Fruit fly (Drosophila melanogaster) whole organism, embryonic: ENCODE measurements around the gene ct.

ENCODE experiments used
- Antp ChIP-seq: fragments of 200-800 bp; sonication (Bioruptor generic); optimal IDR thresholded peaks from 3 replicates; lab custom pipeline; 2016; ENCODE audit warnings: missing biosample characterization, missing genetic modification characterization
- Atf6 ChIP-seq: fragments of 200-800 bp; sonication (Bioruptor generic); IDR thresholded peaks from 2 replicates; pipeline ENCODE4 v1.3.6; 2022; ENCODE audit warnings: missing biosample characterization, missing genetic modification characterization
- B-H1 ChIP-seq: fragments of 200-800 bp; sonication (Bioruptor generic); IDR thresholded peaks from 3 replicates; pipeline ENCODE4 v1.3.6; 2022; ENCODE audit warnings: missing biosample characterization, missing genetic modification characterization
- B-H2 ChIP-seq: fragments of 200-800 bp; sonication (Bioruptor generic); optimal IDR thresholded peaks from 2 replicates; lab custom pipeline; 2018; ENCODE audit warnings: missing biosample characterization, mild to moderate bottlenecking, missing genetic modification characterization
- CG11456 ChIP-seq: fragments of 200-800 bp; sonication (Bioruptor generic); IDR thresholded peaks from 3 replicates; pipeline ENCODE4 v1.3.6; 2022; ENCODE audit warnings: missing biosample characterization, missing genetic modification characterization
- CG11504 ChIP-seq: fragments of 200-800 bp; sonication (Bioruptor generic); optimal IDR thresholded peaks from 3 replicates; lab custom pipeline; 2019; ENCODE audit warnings: missing biosample characterization, mild to moderate bottlenecking, missing genetic modification characterization, moderate library complexity
- CG12071 ChIP-seq: fragments of 200-800 bp; sonication (Bioruptor generic); optimal IDR thresholded peaks from 3 replicates; lab custom pipeline; 2018; ENCODE audit warnings: missing biosample characterization, mild to moderate bottlenecking, missing genetic modification characterization
- CG12155 ChIP-seq: fragments of 200-800 bp; sonication (Bioruptor generic); optimal IDR thresholded peaks from 3 replicates; lab custom pipeline; 2016; ENCODE audit warnings: missing biosample characterization, missing genetic modification characterization
- CG13296 ChIP-seq: fragments of 200-800 bp; sonication (Bioruptor generic); optimal IDR thresholded peaks from 3 replicates; lab custom pipeline; 2018; ENCODE audit warnings: missing biosample characterization, mild to moderate bottlenecking, missing genetic modification characterization
- CG14050 ChIP-seq: fragments of 200-800 bp; sonication (Bioruptor generic); IDR thresholded peaks from 3 replicates; pipeline ENCODE4 v1.3.6; 2022; ENCODE audit warnings: missing biosample characterization, missing genetic modification characterization
- CG14441 ChIP-seq: fragments of 200-800 bp; sonication (Bioruptor generic); IDR thresholded peaks from 2 replicates; pipeline ENCODE4 v1.3.6; 2022; ENCODE audit warnings: missing biosample characterization, missing genetic modification characterization
- CG15514 ChIP-seq: fragments of 200-800 bp; sonication (Bioruptor generic); optimal IDR thresholded peaks from 3 replicates; lab custom pipeline; 2017; ENCODE audit warnings: missing biosample characterization, missing genetic modification characterization, mild to moderate bottlenecking, moderate library complexity, missing genetic modification reagents
- CG1647 ChIP-seq: fragments of 200-800 bp; sonication (Bioruptor generic); optimal IDR thresholded peaks from 3 replicates; lab custom pipeline; 2016; ENCODE audit warnings: missing biosample characterization, missing genetic modification characterization
- CG17802 ChIP-seq: fragments of 200-800 bp; sonication (Bioruptor generic); optimal IDR thresholded peaks from 2 replicates; lab custom pipeline; 2018; ENCODE audit warnings: missing biosample characterization, mild to moderate bottlenecking, missing genetic modification characterization, moderate library complexity
- CG3163 ChIP-seq: fragments of 200-800 bp; sonication (Bioruptor generic); optimal IDR thresholded peaks from 3 replicates; lab custom pipeline; 2016; ENCODE audit warnings: missing biosample characterization, missing genetic modification characterization
- CG32532 ChIP-seq: fragments of 200-800 bp; sonication (Bioruptor generic); IDR thresholded peaks from 2 replicates; pipeline ENCODE4 v1.3.6; 2022; ENCODE audit warnings: missing biosample characterization, missing genetic modification characterization
- CG33213 ChIP-seq: fragments of 200-800 bp; sonication (Bioruptor generic); optimal IDR thresholded peaks from 3 replicates; lab custom pipeline; 2016; ENCODE audit warnings: missing biosample characterization, missing genetic modification characterization
- CG43689 ChIP-seq: fragments of 200-800 bp; sonication (Bioruptor generic); IDR thresholded peaks from 2 replicates; pipeline ENCODE4 v1.3.6; 2022; ENCODE audit warnings: missing biosample characterization, missing genetic modification characterization
- CG4820 ChIP-seq: fragments of 200-800 bp; sonication (Bioruptor generic); optimal IDR thresholded peaks from 3 replicates; lab custom pipeline; 2016; ENCODE audit warnings: missing biosample characterization, missing genetic modification characterization
- CG6175 ChIP-seq: fragments of 200-800 bp; sonication (Bioruptor generic); IDR thresholded peaks from 3 replicates; pipeline ENCODE4 v1.3.6; 2022; ENCODE audit warnings: missing biosample characterization, missing genetic modification characterization
- CG6765 ChIP-seq: fragments of 200-800 bp; sonication (Bioruptor generic); optimal IDR thresholded peaks from 3 replicates; lab custom pipeline; 2017; ENCODE audit warnings: missing biosample characterization, mild to moderate bottlenecking, missing genetic modification characterization
- CrebB ChIP-seq: fragments of 200-800 bp; sonication (Bioruptor generic); optimal IDR thresholded peaks from 3 replicates; lab custom pipeline; 2018; ENCODE audit warnings: missing biosample characterization, mild to moderate bottlenecking, missing genetic modification characterization
- D19A ChIP-seq: fragments of 200-800 bp; optimal IDR thresholded peaks from 3 replicates; lab custom pipeline; 2019; ENCODE audit warnings: missing biosample characterization, mild to moderate bottlenecking, missing genetic modification characterization, moderate library complexity
- E2f2 ChIP-seq: fragments of 200-800 bp; sonication (Bioruptor generic); IDR thresholded peaks from 2 replicates; pipeline ENCODE4 v1.3.6; 2022; ENCODE audit warnings: missing biosample characterization, missing genetic modification characterization
- Fer3 ChIP-seq: fragments of 200-800 bp; sonication (Bioruptor generic); optimal IDR thresholded peaks from 2 replicates; lab custom pipeline; 2018; ENCODE audit warnings: missing biosample characterization, mild to moderate bottlenecking, missing genetic modification characterization, moderate library complexity
- H2.0 ChIP-seq: fragments of 200-800 bp; sonication (Bioruptor generic); IDR thresholded peaks from 2 replicates; pipeline ENCODE4 v1.3.6; 2022; ENCODE audit warnings: missing biosample characterization, missing genetic modification characterization
- HHEX ChIP-seq: fragments of 200-800 bp; sonication (Bioruptor generic); optimal IDR thresholded peaks from 3 replicates; lab custom pipeline; 2017; ENCODE audit warnings: missing biosample characterization, mild to moderate bottlenecking, missing genetic modification characterization, missing genetic modification reagents
- HmgD ChIP-seq: fragments of 200-800 bp; sonication (Bioruptor generic); optimal IDR thresholded peaks from 3 replicates; lab custom pipeline; 2016; ENCODE audit warnings: missing biosample characterization, missing genetic modification characterization
- HmgZ ChIP-seq: fragments of 200-800 bp; sonication (Bioruptor generic); optimal IDR thresholded peaks from 2 replicates; lab custom pipeline; 2018; ENCODE audit warnings: missing biosample characterization, mild to moderate bottlenecking, missing genetic modification characterization
- Hsf ChIP-seq: fragments of 200-800 bp; sonication (Bioruptor generic); optimal IDR thresholded peaks from 3 replicates; lab custom pipeline; 2016; ENCODE audit warnings: missing biosample characterization, missing genetic modification characterization
- Sox102F ChIP-seq: fragments of 200-800 bp; sonication (Bioruptor generic); optimal IDR thresholded peaks from 2 replicates; lab custom pipeline; 2018; ENCODE audit warnings: missing biosample characterization, mild to moderate bottlenecking, missing genetic modification characterization, moderate library complexity
- Sry-δ ChIP-seq: fragments of 200-800 bp; sonication (Bioruptor generic); optimal IDR thresholded peaks from 2 replicates; lab custom pipeline; 2016; ENCODE audit warnings: missing biosample characterization, missing genetic modification characterization
- ase ChIP-seq: fragments of 200-800 bp; sonication (Bioruptor generic); IDR thresholded peaks from 3 replicates; pipeline ENCODE4 v1.3.6; 2022; ENCODE audit warnings: missing biosample characterization, missing genetic modification characterization
- caup ChIP-seq: fragments of 200-800 bp; sonication (Bioruptor generic); optimal IDR thresholded peaks from 3 replicates; lab custom pipeline; 2017; ENCODE audit warnings: missing biosample characterization, mild to moderate bottlenecking, missing genetic modification characterization, moderate library complexity; ENCODE audit not compliant: severe bottlenecking
- corto ChIP-seq: fragments of 200-800 bp; sonication (Bioruptor generic); optimal IDR thresholded peaks from 2 replicates; lab custom pipeline; 2016; ENCODE audit warnings: missing biosample characterization, mild to moderate bottlenecking, missing genetic modification characterization, moderate library complexity
- crol ChIP-seq: fragments of 200-800 bp; sonication (Bioruptor generic); IDR thresholded peaks from 2 replicates; pipeline ENCODE4 v1.3.6; 2022; ENCODE audit warnings: missing biosample characterization, missing genetic modification characterization
- danr ChIP-seq: fragments of 200-800 bp; sonication (Bioruptor generic); IDR thresholded peaks from 2 replicates; pipeline ENCODE4 v1.3.6; 2022; ENCODE audit warnings: missing biosample characterization, missing genetic modification characterization
- gcm2 ChIP-seq: fragments of 200-800 bp; sonication (Bioruptor generic); optimal IDR thresholded peaks from 2 replicates; lab custom pipeline; 2016; ENCODE audit warnings: missing biosample characterization, missing genetic modification characterization
- gem ChIP-seq: fragments of 200-800 bp; sonication (Bioruptor generic); optimal IDR thresholded peaks from 2 replicates; lab custom pipeline; 2019; ENCODE audit warnings: missing biosample characterization, mild to moderate bottlenecking, missing genetic modification characterization, moderate library complexity
- p53 ChIP-seq: fragments of 200-800 bp; sonication (Bioruptor generic); optimal IDR thresholded peaks from 2 replicates; lab custom pipeline; 2016; ENCODE audit warnings: missing biosample characterization, missing genetic modification characterization
- ranshi ChIP-seq: fragments of 200-800 bp; sonication (Bioruptor generic); IDR thresholded peaks from 2 replicates; pipeline ENCODE4 v1.3.6; 2022; ENCODE audit warnings: missing biosample characterization, missing genetic modification characterization
- schlank ChIP-seq: fragments of 200-800 bp; sonication (Bioruptor generic); optimal IDR thresholded peaks from 2 replicates; lab custom pipeline; 2018; ENCODE audit warnings: missing biosample characterization, mild to moderate bottlenecking, missing genetic modification characterization
- sens-2 ChIP-seq: fragments of 200-800 bp; sonication (Bioruptor generic); IDR thresholded peaks from 2 replicates; pipeline ENCODE4 v1.3.6; 2022; ENCODE audit warnings: missing biosample characterization, missing genetic modification characterization
- sima ChIP-seq: fragments of 200-800 bp; sonication (Bioruptor generic); optimal IDR thresholded peaks from 2 replicates; lab custom pipeline; 2016; ENCODE audit warnings: missing biosample characterization, missing genetic modification characterization
- sr ChIP-seq: fragments of 200-800 bp; sonication (Bioruptor generic); IDR thresholded peaks from 3 replicates; pipeline ENCODE4 v1.3.6; 2022; ENCODE audit warnings: missing biosample characterization, missing genetic modification characterization
- sug ChIP-seq: fragments of 200-800 bp; optimal IDR thresholded peaks from 2 replicates; lab custom pipeline; 2019; ENCODE audit warnings: missing biosample characterization, mild to moderate bottlenecking, missing genetic modification characterization, moderate library complexity
- tap ChIP-seq: fragments of 200-800 bp; optimal IDR thresholded peaks from 3 replicates; lab custom pipeline; 2019; ENCODE audit warnings: missing biosample characterization, mild to moderate bottlenecking, missing genetic modification characterization, moderate library complexity
- tio ChIP-seq: fragments of 200-800 bp; sonication (Bioruptor generic); optimal IDR thresholded peaks from 2 replicates; lab custom pipeline; 2017; ENCODE audit warnings: missing biosample characterization, missing genetic modification characterization, inconsistent platforms
- ttk ChIP-seq: fragments of 200-800 bp; sonication (Bioruptor generic); IDR thresholded peaks from 2 replicates; pipeline ENCODE4 v2.1.2; 2022; ENCODE audit warnings: missing biosample characterization, missing genetic modification characterization

The ct gene

dm6 chrX:7703001-7703864 is 95.0 kb downstream of the ct start (continued):
- TF ChIP-seq sug (tag; lab: Kevin White, UChicago) (peak; percentile 63), CG3163 (GFP tag; lab: Kevin White, UChicago) (peak; percentile 14), Sox102F (GFP tag; lab: Kevin White, UChicago) (peak; percentile 46), H2.0 (GFP tag; lab: Robert Waterston, UW) (peak; percentile 68), danr (GFP tag; lab: Robert Waterston, UW) (peak; percentile 57), sr (GFP tag; lab: Robert Waterston, UW) (peak; percentile 14; the same call in 1 of the 3 replicates), CG1647 (peak; percentile 46), HHEX (GFP tag; lab: Kevin White, UChicago) (peak; percentile 75), sima (GFP tag; lab: Kevin White, UChicago) (peak; percentile 22), caup (peak; percentile 13), CrebB (tag; lab: Kevin White, UChicago) (peak; percentile 69), CG14441 (GFP tag; lab: Robert Waterston, UW) (peak; percentile 74), crol (GFP tag; lab: Robert Waterston, UW) (peak; percentile 93), Antp (GFP tag; lab: Kevin White, UChicago) (peak; percentile 94), CG6765 (GFP tag; lab: Kevin White, UChicago) (peak; percentile 39), CG43689 (0 out of 2 replicates have a peak, but pooled peaks have one; percentile 25), CG33213 (peak; percentile 42), CG12071 (GFP tag; lab: Kevin White, UChicago) (peak; percentile 69), p53 (GFP tag; lab: Kevin White, UChicago) (peak; percentile 84), CG12155 (GFP tag; lab: Kevin White, UChicago) (peak; percentile 31), HmgD (GFP tag; lab: Kevin White, UChicago) (peak; percentile 23), corto (GFP tag; lab: Kevin White, UChicago) (peak; percentile 96), Fer3 (tag; lab: Kevin White, UChicago) (peak; percentile 62), gcm2 (peak; percentile 27), gem (peak; percentile 47), Sry-δ (GFP tag; lab: Kevin White, UChicago) (peak; percentile 3), Atf6 (GFP tag; lab: Robert Waterston, UW) (peak; percentile 74), tap (tag; lab: Kevin White, UChicago) (peak; percentile 63), CG11504 (tag; lab: Kevin White, UChicago) (peak; percentile 94), D19A (peak; percentile 97), E2f2 (GFP tag; lab: Robert Waterston, UW) (peak; percentile 45; the same call in 1 of the 2 replicates), ase (GFP tag; lab: Robert Waterston, UW) (peak; percentile 62), B-H1 (peak; percentile 48), CG14050 (GFP tag; lab: Robert Waterston, UW) (peak; percentile 42), CG17802 (tag; lab: Kevin White, UChicago) (peak; percentile 9), CG32532 (GFP tag; lab: Robert Waterston, UW) (peak; percentile 74), B-H2 (GFP tag; lab: Kevin White, UChicago) (peak; percentile 74), Hsf (peak; percentile 13), schlank (tag; lab: Kevin White, UChicago) (peak; percentile 71), CG11456 (peak; percentile 75), sens-2 (GFP tag; lab: Robert Waterston, UW) (peak; percentile 32; the same call in 1 of the 2 replicates), HmgZ (peak; percentile 88), CG13296 (GFP tag; lab: Kevin White, UChicago) (peak; percentile 51), CG15514 (GFP tag; lab: Kevin White, UChicago) (peak; percentile 41), tio (GFP tag; lab: Kevin White, UChicago) (peak; percentile 13), ranshi (GFP tag; lab: Robert Waterston, UW) (peak; percentile 75; the same call in 1 of the 2 replicates), CG4820 (GFP tag; lab: Kevin White, UChicago) (peak; percentile 1), CG6175 (GFP tag; lab: Robert Waterston, UW) (peak; percentile 59; the same call in 1 of the 3 replicates), ttk (peak; percentile 61)
